Worm (Caenorhabditis elegans): ENCODE measurements around the gene ser-7.
A peak's percentile ranks its signal among the peaks of the same experiment; 100 is the strongest.

ser-7 gene

DNA sequence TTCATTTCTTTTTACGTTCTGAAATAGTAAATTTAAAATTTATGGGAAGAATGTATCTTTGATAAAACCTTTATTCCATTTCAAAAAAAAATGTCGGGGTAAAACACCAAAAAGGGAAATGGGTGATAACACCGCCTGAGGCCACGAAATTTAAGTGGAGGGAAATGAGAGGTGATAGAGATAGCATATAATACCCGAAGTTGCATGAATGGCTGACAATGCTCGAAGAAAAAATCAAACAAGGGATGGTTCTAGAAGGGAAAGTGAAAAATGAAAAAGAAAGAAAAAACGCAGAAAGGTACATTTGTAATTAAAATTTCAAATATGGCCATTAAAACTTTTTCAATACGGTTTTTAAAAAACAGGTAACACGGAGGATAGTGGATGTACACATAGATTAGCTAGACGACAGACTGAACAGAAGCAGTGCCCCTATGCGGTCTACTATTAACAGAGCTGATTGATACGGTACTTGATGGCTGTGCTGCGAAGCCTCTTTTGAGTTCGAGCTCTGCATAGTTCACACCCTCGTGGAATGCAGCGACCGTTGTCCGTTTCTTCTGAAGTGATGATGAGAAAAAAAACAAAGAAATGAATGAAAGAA lies 24.9 kb downstream of the ser-7 start:
- TF ChIP-seq mcd-1 (GFP tag; IDR thresholded peaks at IDR 0.05) (no peak), repo-1 (tag; optimal IDR thresholded peaks at IDR 0.05) (peak; percentile 24), ceh-27 (GFP tag; optimal IDR thresholded peaks at IDR 0.05) (no peak), hmg-20 (GFP tag; IDR thresholded peaks at IDR 0.05) (no peak), tlf-1 (GFP tag; optimal IDR thresholded peaks at IDR 0.05) (no peak), him-1 (tag; optimal IDR thresholded peaks at IDR 0.05) (no peak), hsf-1 (GFP tag; IDR thresholded peaks at IDR 0.05) (no peak), lsy-27 (tag; optimal IDR thresholded peaks at IDR 0.05; ENCODE audit: borderline replicate concordance, insufficient read depth) (no peak), ztf-3 (GFP tag; optimal IDR thresholded peaks at IDR 0.05) (no peak), lsl-1 (GFP tag; optimal IDR thresholded peaks at IDR 0.05) (no peak), nfyb-1 (GFP tag; IDR thresholded peaks at IDR 0.05) (peak; percentile 63; the same call in 1 of the 2 replicates), T07F8.4 (tag; optimal IDR thresholded peaks at IDR 0.05) (no peak), let-607 (tag; optimal IDR thresholded peaks at IDR 0.05) (peak in 1 of 2 experiments; percentile 7), snpc-3.4 (tag; optimal IDR thresholded peaks at IDR 0.05) (no peak), ztf-6 (GFP tag; IDR thresholded peaks at IDR 0.05) (no peak), Y79H2A.3 (GFP tag; conservative IDR thresholded peaks at IDR 0.05) (0 out of 2 replicates have a peak, but pooled peaks have one; percentile 12), Y53F4B.3 (GFP tag; IDR thresholded peaks at IDR 0.05) (no peak), Y53G8AR.9 (GFP tag; conservative IDR thresholded peaks at IDR 0.05) (peak; percentile 55; the same call in 1 of the 2 replicates), hrde-1 (tag; optimal IDR thresholded peaks at IDR 0.05; ENCODE audit: borderline replicate concordance) (no peak), F22D6.2 (tag; optimal IDR thresholded peaks at IDR 0.05) (no peak), B0261.1 (tag; optimal IDR thresholded peaks at IDR 0.05) (no peak), aptf-3 (GFP tag; IDR thresholded peaks at IDR 0.05) (no peak), T26A5.8 (tag; optimal IDR thresholded peaks at IDR 0.05) (no peak), nhr-80 (tag; optimal IDR thresholded peaks at IDR 0.05) (peak; percentile 29), hmg-1.2 (GFP tag; IDR thresholded peaks at IDR 0.05) (no peak), zfh-2 (GFP tag; conservative IDR thresholded peaks at IDR 0.05) (no peak), egl-18 (GFP tag; IDR thresholded peaks at IDR 0.05) (no peak), bed-1 (GFP tag; IDR thresholded peaks at IDR 0.05) (no peak), ztf-26 (tag; optimal IDR thresholded peaks at IDR 0.05) (no peak), sptf-2 (GFP tag; optimal IDR thresholded peaks at IDR 0.05) (no peak), bed-2 (GFP tag; IDR thresholded peaks at IDR 0.05) (no peak), atf-7 (tag; optimal IDR thresholded peaks at IDR 0.05) (no peak), die-1 (tag; optimal IDR thresholded peaks at IDR 0.05) (no peak), F57C9.4 (tag; optimal IDR thresholded peaks at IDR 0.05) (no peak), lag-1 (GFP tag; IDR thresholded peaks at IDR 0.05) (no peak), tbp1 (GFP tag; optimal IDR thresholded peaks at IDR 0.05) (no peak), lin-40 (tag; optimal IDR thresholded peaks at IDR 0.05) (no peak), egl-44 (GFP tag; IDR thresholded peaks at IDR 0.05) (no peak), cebp-1 (GFP tag; IDR thresholded peaks at IDR 0.05) (no peak), cebp-1 (tag; optimal IDR thresholded peaks at IDR 0.05) (peak; percentile 47), ceh-100 (GFP tag; IDR thresholded peaks at IDR 0.05) (no peak), ZK185.1 (tag; optimal IDR thresholded peaks at IDR 0.05; ENCODE audit: poor library complexity, severe bottlenecking) (peak; percentile 22), B0019.2 (GFP tag; conservative IDR thresholded peaks at IDR 0.05) (no peak), nhr-179 (tag; optimal IDR thresholded peaks at IDR 0.05) (no peak), F37B4.10 (GFP tag; IDR thresholded peaks at IDR 0.05) (0 out of 2 replicates have a peak, but pooled peaks have one; percentile 15), aptf-2 (GFP tag; conservative IDR thresholded peaks at IDR 0.05) (no peak), F52B5.7 (tag; optimal IDR thresholded peaks at IDR 0.05) (no peak), B0035.1 (tag; optimal IDR thresholded peaks at IDR 0.05) (no peak)
